Worm (Caenorhabditis elegans) whole organism, early embryonic: ENCODE measurements around the gene R05F9.9.

Experiments
- F13C5.2 ChIP-seq: sonication (generic microtip); optimal IDR thresholded peaks from 2 replicates; lab custom pipeline; 2017; ENCODE audit warnings: mild to moderate bottlenecking, missing genetic modification characterization, inconsistent platforms, missing compliant biosample characterization
- aly-1 ChIP-seq: sonication (generic microtip); optimal IDR thresholded peaks from 2 replicates; lab custom pipeline; 2016; ENCODE audit warnings: missing genetic modification characterization, missing compliant biosample characterization
- ama-1 ChIP-seq: fragments of 150-350 bp; optimal IDR thresholded peaks from 2 replicates; lab custom pipeline; 2014
- ceh-13 ChIP-seq: fragments of 200-800 bp; sonication (Bioruptor generic); optimal IDR thresholded peaks from 2 replicates; lab custom pipeline; 2018; ENCODE audit warnings: mild to moderate bottlenecking, missing genetic modification characterization, missing compliant biosample characterization
- flt-1 ChIP-seq: fragments of 200-800 bp; sonication (Bioruptor generic); IDR thresholded peaks from 2 replicates; pipeline ENCODE4 v1.3.6; 2022; ENCODE audit warnings: missing genetic modification characterization, missing compliant biosample characterization
- hnd-1 ChIP-seq: sonication (generic microtip); optimal IDR thresholded peaks from 2 replicates; lab custom pipeline; 2016; ENCODE audit warnings: missing genetic modification characterization, missing compliant biosample characterization
- scrt-1 ChIP-seq: fragments of 200-800 bp; sonication (Bioruptor generic); IDR thresholded peaks from 2 replicates; pipeline ENCODE4 v1.3.6; 2022; ENCODE audit warnings: missing genetic modification characterization, missing compliant biosample characterization
- tbx-37 ChIP-seq: fragments of 200-800 bp; sonication (Bioruptor generic); conservative IDR thresholded peaks from 2 replicates; pipeline ENCODE4 v1.3.6; 2022; ENCODE audit warnings: missing genetic modification reagents, missing genetic modification characterization, missing compliant biosample characterization

ce11 chrII:4892594-4892993, 9.3 kb downstream of the R05F9.9 start, which contains the start of gene msp-33:
- TF ChIP-seq ama-1, result no peak
- no peak for TF ChIP-seq flt-1 (GFP tag; lab: Robert Waterston, UW)
- no peak for TF ChIP-seq tbx-37 (GFP tag; lab: Robert Waterston, UW)
- TF ChIP-seq scrt-1 (GFP tag; lab: Robert Waterston, UW), result no peak
- no peak for TF ChIP-seq aly-1
- TF ChIP-seq hnd-1, result no peak
- no peak for TF ChIP-seq ceh-13 (GFP tag; lab: Kevin White, UChicago)
- TF ChIP-seq F13C5.2 (tag; lab: Kevin White, UChicago), result no peak
